Worm (Caenorhabditis elegans) whole organism, mixed stage, embryonic: ENCODE measurements around the gene cest-32.

ENCODE experiments used
- M03D4.4 ChIP-seq: sonication (generic microtip); optimal IDR thresholded peaks from 2 replicates; lab custom pipeline; 2017; ENCODE audit warnings: mild to moderate bottlenecking, missing genetic modification characterization, missing compliant biosample characterization
- bed-3 ChIP-seq: fragments of 200-800 bp; sonication (Bioruptor generic); optimal IDR thresholded peaks from 3 replicates; lab custom pipeline; 2018; ENCODE audit warnings: mild to moderate bottlenecking, missing genetic modification characterization, moderate library complexity, missing compliant biosample characterization
- blmp-1 ChIP-seq: fragments of 150-350 bp; optimal IDR thresholded peaks from 2 replicates; lab custom pipeline; 2014; ENCODE audit warnings: missing biosample characterization, missing genetic modification characterization
- ceh-39 ChIP-seq: fragments of 150-350 bp; optimal IDR thresholded peaks from 2 replicates; lab custom pipeline; 2014; ENCODE audit warnings: missing biosample characterization, missing genetic modification characterization
- ceh-83 ChIP-seq: fragments of 200-800 bp; sonication (Bioruptor generic); optimal IDR thresholded peaks from 2 replicates; lab custom pipeline; 2018; ENCODE audit warnings: mild to moderate bottlenecking, missing genetic modification characterization, missing compliant biosample characterization
- ces-1 ChIP-seq: fragments of 150-350 bp; optimal IDR thresholded peaks from 2 replicates; lab custom pipeline; 2014; ENCODE audit warnings: missing biosample characterization, missing genetic modification reagents, missing genetic modification characterization
- cnd-1 ChIP-seq: fragments of 200-800 bp; sonication (Bioruptor generic); optimal IDR thresholded peaks from 2 replicates; lab custom pipeline; 2018; ENCODE audit warnings: mild to moderate bottlenecking, missing genetic modification characterization, missing compliant biosample characterization
- drap-1 ChIP-seq: fragments of 200-800 bp; sonication (Bioruptor generic); optimal IDR thresholded peaks from 3 replicates; lab custom pipeline; 2018; ENCODE audit warnings: mild to moderate bottlenecking, missing genetic modification characterization, missing compliant biosample characterization
- elt-1 ChIP-seq: sonication (generic microtip); optimal IDR thresholded peaks from 2 replicates; lab custom pipeline; 2017; ENCODE audit warnings: missing genetic modification characterization, mild to moderate bottlenecking, missing compliant biosample characterization, antibody characterized with exemption, moderate library complexity, borderline replicate concordance; ENCODE audit not compliant: insufficient read depth
- elt-3 ChIP-seq: fragments of 150-350 bp; optimal IDR thresholded peaks from 2 replicates; lab custom pipeline; 2014; ENCODE audit warnings: missing biosample characterization, missing genetic modification characterization
- flh-1 ChIP-seq: fragments of 200-800 bp; sonication (Bioruptor generic); optimal IDR thresholded peaks from 2 replicates; lab custom pipeline; 2018; ENCODE audit warnings: mild to moderate bottlenecking, missing genetic modification characterization, moderate library complexity, missing compliant biosample characterization
- ham-2 ChIP-seq: fragments of 200-800 bp; sonication (Bioruptor generic); optimal IDR thresholded peaks from 2 replicates; lab custom pipeline; 2018; ENCODE audit warnings: mild to moderate bottlenecking, missing genetic modification characterization, missing compliant biosample characterization
- hlh-1 ChIP-seq: fragments of 150-350 bp; optimal IDR thresholded peaks from 2 replicates; lab custom pipeline; 2014; ENCODE audit warnings: missing biosample characterization, missing genetic modification reagents, missing genetic modification characterization
- lin-13 ChIP-seq: fragments of 150-350 bp; optimal IDR thresholded peaks from 2 replicates; lab custom pipeline; 2014; ENCODE audit warnings: missing biosample characterization, missing genetic modification characterization
- lin-32 ChIP-seq: fragments of 200-800 bp; sonication (Bioruptor generic); optimal IDR thresholded peaks from 2 replicates; lab custom pipeline; 2018; ENCODE audit warnings: mild to moderate bottlenecking, missing genetic modification characterization, missing compliant biosample characterization
- lsy-2 ChIP-seq: fragments of 150-350 bp; optimal IDR thresholded peaks from 2 replicates; lab custom pipeline; 2014; ENCODE audit warnings: missing biosample characterization, missing genetic modification characterization
- mab-5 ChIP-seq: fragments of 150-350 bp; optimal IDR thresholded peaks from 2 replicates; lab custom pipeline; 2014; ENCODE audit warnings: missing biosample characterization, missing genetic modification characterization
- mep-1 ChIP-seq: fragments of 150-350 bp; optimal IDR thresholded peaks from 2 replicates; lab custom pipeline; 2017; ENCODE audit warnings: missing biosample characterization, missing genetic modification reagents, missing genetic modification characterization, inconsistent platforms
- mls-2 ChIP-seq: sonication (generic microtip); optimal IDR thresholded peaks from 2 replicates; lab custom pipeline; 2016; ENCODE audit warnings: mild to moderate bottlenecking, missing genetic modification characterization, moderate library complexity, missing compliant biosample characterization
- nhr-12 ChIP-seq: fragments of 150-350 bp; optimal IDR thresholded peaks from 2 replicates; lab custom pipeline; 2014; ENCODE audit warnings: missing biosample characterization, missing genetic modification characterization
- nhr-2 ChIP-seq: fragments of 150-350 bp; optimal IDR thresholded peaks from 2 replicates; lab custom pipeline; 2014; ENCODE audit warnings: missing biosample characterization, missing genetic modification characterization
- nhr-237 ChIP-seq: fragments of 150-350 bp; optimal IDR thresholded peaks from 2 replicates; lab custom pipeline; 2014; ENCODE audit warnings: missing biosample characterization, missing genetic modification characterization
- nhr-28 ChIP-seq: fragments of 150-350 bp; optimal IDR thresholded peaks from 2 replicates; lab custom pipeline; 2014; ENCODE audit warnings: missing biosample characterization, missing genetic modification characterization
- nhr-76 ChIP-seq: sonication (generic microtip); optimal IDR thresholded peaks from 2 replicates; lab custom pipeline; 2017; ENCODE audit warnings: missing biosample characterization, missing genetic modification characterization
- pha-4 ChIP-seq: fragments of 150-350 bp; optimal IDR thresholded peaks from 2 replicates; lab custom pipeline; 2018; ENCODE audit warnings: missing biosample characterization, missing genetic modification reagents, missing genetic modification characterization
- sem-2 ChIP-seq: fragments of 200-800 bp; sonication (Bioruptor generic); optimal IDR thresholded peaks from 2 replicates; lab custom pipeline; 2018; ENCODE audit warnings: mild to moderate bottlenecking, missing genetic modification characterization, missing compliant biosample characterization
- snpc-4 ChIP-seq: fragments of 150-350 bp; optimal IDR thresholded peaks from 2 replicates; lab custom pipeline; 2014; ENCODE audit warnings: missing biosample characterization, missing genetic modification characterization
- sptf-1 ChIP-seq: sonication (generic microtip); optimal IDR thresholded peaks from 2 replicates; lab custom pipeline; 2017; ENCODE audit warnings: mild to moderate bottlenecking, missing genetic modification characterization, moderate library complexity, missing compliant biosample characterization
- tbx-8 ChIP-seq: fragments of 200-800 bp; sonication (Bioruptor generic); optimal IDR thresholded peaks from 2 replicates; lab custom pipeline; 2018; ENCODE audit warnings: mild to moderate bottlenecking, missing genetic modification characterization, moderate library complexity, missing compliant biosample characterization
- unc-39 ChIP-seq: fragments of 150-350 bp; optimal IDR thresholded peaks from 2 replicates; lab custom pipeline; 2014; ENCODE audit warnings: missing biosample characterization, missing genetic modification characterization
- unc-62 ChIP-seq: fragments of 150-350 bp; optimal IDR thresholded peaks from 2 replicates; lab custom pipeline; 2014; ENCODE audit warnings: missing biosample characterization, missing genetic modification reagents, missing genetic modification characterization
- zip-8 ChIP-seq: fragments of 150-350 bp; optimal IDR thresholded peaks from 2 replicates; lab custom pipeline; 2014; ENCODE audit warnings: missing biosample characterization, missing genetic modification characterization
- ztf-11 ChIP-seq: fragments of 150-350 bp; optimal IDR thresholded peaks from 2 replicates; lab custom pipeline; 2014; ENCODE audit warnings: missing biosample characterization, missing genetic modification characterization

The cest-32 gene

ce11 chrV:5225660-5226059 lies 8.0 kb downstream of the cest-32 start:
- TF ChIP-seq ztf-11 (tag; lab: Kevin White, UChicago) (no peak), drap-1 (GFP tag; lab: Kevin White, UChicago) (no peak), unc-39 (tag; lab: Kevin White, UChicago) (no peak), lsy-2 (tag; lab: Kevin White, UChicago) (no peak), bed-3 (no peak), unc-62 (GFP tag; lab: Kevin White, UChicago) (no peak), mep-1 (tag; lab: Kevin White, UChicago) (no peak), nhr-12 (tag; lab: Kevin White, UChicago) (no peak), mls-2 (tag; lab: Kevin White, UChicago) (no peak), pha-4 (tag; lab: Kevin White, UChicago) (no peak), mab-5 (tag; lab: Kevin White, UChicago) (no peak), ham-2 (no peak), cnd-1 (tag; lab: Kevin White, UChicago) (no peak), nhr-2 (tag; lab: Kevin White, UChicago) (no peak), nhr-76 (tag; lab: Kevin White, UChicago) (no peak), flh-1 (GFP tag; lab: Kevin White, UChicago) (no peak)
- TF ChIP-seq, all 35 proteins: peak for 0

ce11 chrV:5223044-5223443 lies 10.6 kb downstream of the cest-32 start, which contains the start of gene Y49G5B.1:
Gene Y49G5B.1 (plus strand): TSS chrV:5223367.
- TF ChIP-seq nhr-28 (tag; lab: Kevin White, UChicago) (no peak), nhr-2 (tag; lab: Kevin White, UChicago) (no peak), M03D4.4 (no peak), tbx-8 (no peak), sem-2 (GFP tag; lab: Kevin White, UChicago) (no peak), elt-3 (tag; lab: Kevin White, UChicago) (no peak), mls-2 (tag; lab: Kevin White, UChicago) (no peak)

DNA sequence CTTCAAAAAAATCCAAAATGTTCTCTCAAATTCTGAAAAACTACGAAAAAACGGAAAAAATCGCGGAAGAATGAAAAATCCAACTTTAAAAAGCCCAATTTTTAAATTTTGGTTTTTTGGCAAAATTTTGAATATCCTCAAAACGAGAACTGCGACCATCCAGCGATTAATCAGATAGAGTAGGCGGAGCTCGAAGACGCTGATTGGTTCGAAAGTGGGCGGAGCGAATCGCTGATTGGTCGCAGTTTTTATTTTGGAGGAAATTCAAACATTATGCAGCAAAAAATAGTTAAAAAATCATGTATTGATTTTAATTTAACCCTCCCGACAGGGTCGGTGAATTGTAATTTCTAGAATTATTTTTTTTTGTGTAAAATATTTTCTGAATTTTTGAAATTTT lies 20.0 kb downstream of the cest-32 start:
- TF ChIP-seq nhr-12 (tag; lab: Kevin White, UChicago) = no peak
- no peak for TF ChIP-seq nhr-2 (tag; lab: Kevin White, UChicago)
- TF ChIP-seq blmp-1 (tag; lab: Kevin White, UChicago) = no peak
- TF ChIP-seq flh-1 (GFP tag; lab: Kevin White, UChicago) = no peak
- TF ChIP-seq snpc-4 (tag; lab: Kevin White, UChicago) = no peak
- TF ChIP-seq nhr-237 (tag; lab: Kevin White, UChicago) = no peak
- no peak for TF ChIP-seq zip-8 (tag; lab: Kevin White, UChicago)
- TF ChIP-seq ces-1 (GFP tag; lab: Kevin White, UChicago) = no peak
- no peak for TF ChIP-seq sptf-1 (tag; lab: Kevin White, UChicago)
- TF ChIP-seq elt-1 (tag; lab: Kevin White, UChicago) = no peak
- TF ChIP-seq sem-2 (GFP tag; lab: Kevin White, UChicago) = no peak
- no peak for TF ChIP-seq drap-1 (GFP tag; lab: Kevin White, UChicago)
- no peak for TF ChIP-seq unc-39 (tag; lab: Kevin White, UChicago)
- TF ChIP-seq ham-2 = no peak
- no peak for TF ChIP-seq hlh-1
- no peak for TF ChIP-seq lsy-2 (tag; lab: Kevin White, UChicago)
- TF ChIP-seq lin-32 (GFP tag; lab: Kevin White, UChicago) = no peak
- TF ChIP-seq ceh-83 (GFP tag; lab: Kevin White, UChicago) = no peak

ce11 chrV:5204127-5204526 lies 29.6 kb downstream of the cest-32 start, which contains the start of gene ttc-37:
Gene ttc-37 (plus strand): TSS chrV:5204475.
- TF ChIP-seq ces-1 (GFP tag; lab: Kevin White, UChicago) (no peak), nhr-237 (tag; lab: Kevin White, UChicago) (peak; percentile 3), ceh-39 (no peak)
- TF ChIP-seq, all 35 proteins: peak for 1

- TF ChIP-seq nhr-12 (tag; lab: Kevin White, UChicago) (no peak), unc-62 (GFP tag; lab: Kevin White, UChicago) (no peak), pha-4 (tag; lab: Kevin White, UChicago) (no peak), elt-1 (tag; lab: Kevin White, UChicago) (no peak), mab-5 (tag; lab: Kevin White, UChicago) (no peak), lin-32 (GFP tag; lab: Kevin White, UChicago) (no peak), lsy-2 (tag; lab: Kevin White, UChicago) (no peak), lin-13 (tag; lab: Kevin White, UChicago) (no peak), snpc-4 (tag; lab: Kevin White, UChicago) (no peak), zip-8 (tag; lab: Kevin White, UChicago) (no peak)
- TF ChIP-seq, all 35 proteins: peak for 0
Observed at ce11 chrV:5203643-5204042, 30.0 kb downstream of the cest-32 start.
